Worm (Caenorhabditis elegans): ENCODE measurements around the gene Y38F1A.7.

The Y38F1A.7 gene

ce11 chrII:12987799-12988198 lies 9.8 kb downstream of the Y38F1A.7 start:
- TF ChIP-seq unc-62 (GFP tag; optimal IDR thresholded peaks at IDR 0.05 in 1 of 2) (peak in 1 of 2 experiments; percentile 92), unc-62 (tag; optimal IDR thresholded peaks at IDR 0.05) (no peak), set-16 (GFP tag; IDR thresholded peaks at IDR 0.05) (peak; percentile 85), zag-1 (tag; optimal IDR thresholded peaks at IDR 0.05) (no peak), lin-13 (GFP tag; optimal IDR thresholded peaks at IDR 0.05) (no peak), nhr-48 (tag; optimal IDR thresholded peaks at IDR 0.05) (no peak), zip-11 (GFP tag; IDR thresholded peaks at IDR 0.05) (no peak)

ce11 chrII:12985813-12986212 lies 11.8 kb downstream of the Y38F1A.7 start:
- TF ChIP-seq R02D3.7 (tag; optimal IDR thresholded peaks at IDR 0.05) (no peak), ceh-62 (tag; optimal IDR thresholded peaks at IDR 0.05) (no peak), ceh-28 (tag; optimal IDR thresholded peaks at IDR 0.05) (no peak), spr-3 (GFP tag; optimal IDR thresholded peaks at IDR 0.05) (no peak), F26F4.8 (GFP tag; conservative IDR thresholded peaks at IDR 0.05) (no peak), nhr-10 (tag; optimal IDR thresholded peaks at IDR 0.05) (no peak), lsy-2 (tag; optimal IDR thresholded peaks at IDR 0.05) (no peak), ces-1 (GFP tag; optimal IDR thresholded peaks at IDR 0.05) (no peak), zip-2 (tag; optimal IDR thresholded peaks at IDR 0.05) (no peak), zfp-3 (GFP tag; conservative IDR thresholded peaks at IDR 0.05) (no peak), nhr-76 (tag; optimal IDR thresholded peaks at IDR 0.05) (no peak)

- TF ChIP-seq snpc-4 (tag; optimal IDR thresholded peaks at IDR 0.05) (no peak), egl-27 (tag; optimal IDR thresholded peaks at IDR 0.05) (no peak), set-16 (GFP tag; IDR thresholded peaks at IDR 0.05) (no peak), ztf-7 (tag; optimal IDR thresholded peaks at IDR 0.05) (no peak), vab-7 (GFP tag; IDR thresholded peaks at IDR 0.05) (no peak), arid-1 (GFP tag; conservative IDR thresholded peaks at IDR 0.05) (no peak)
These were observed 12.9 kb downstream of the Y38F1A.7 start for ce11 chrII:12984709-12985108.

ce11 chrII:12982830-12983229 lies 14.8 kb downstream of the Y38F1A.7 start:
- 0 out of 2 replicates have a peak, but pooled peaks have one; percentile 23 for TF ChIP-seq php-3 (GFP tag; IDR thresholded peaks at IDR 0.05)
- no peak for TF ChIP-seq mdt-29 (GFP tag; IDR thresholded peaks at IDR 0.05)
- TF ChIP-seq dve-1 (tag; optimal IDR thresholded peaks at IDR 0.05; ENCODE audit: insufficient read depth), result peak; percentile 10
- peak; percentile 46 for TF ChIP-seq hlh-11 (tag; optimal IDR thresholded peaks at IDR 0.05)

ce11 chrII:12981980-12982575 lies 15.5 kb downstream of the Y38F1A.7 start:
- TF ChIP-seq pqm-1 (tag; optimal IDR thresholded peaks at IDR 0.05) (peak; percentile 39), dve-1 (tag; optimal IDR thresholded peaks at IDR 0.05; ENCODE audit: insufficient read depth) (peak; percentile 26), nhr-6 (tag; optimal IDR thresholded peaks at IDR 0.05) (peak; percentile 42), hlh-11 (tag; optimal IDR thresholded peaks at IDR 0.05) (peak; percentile 66), tra-1 (GFP tag; IDR thresholded peaks at IDR 0.05) (no peak), nhr-28 (tag; optimal IDR thresholded peaks at IDR 0.05) (peak; percentile 30), daf-16 (GFP tag; optimal IDR thresholded peaks at IDR 0.05) (no peak), daf-16 (tag; optimal IDR thresholded peaks at IDR 0.05) (peak; percentile 82), saeg-2 (GFP tag; IDR thresholded peaks at IDR 0.05) (no peak), jun-1 (tag; optimal IDR thresholded peaks at IDR 0.05) (no peak)

All from whole organism, L4 larva.